Worm (Caenorhabditis elegans) whole organism, L4 larva: Measurements from ENCODE around the gene ttn-1.
A peak's percentile ranks its signal among the peaks of the same experiment; 100 is the strongest.

Experiments used
- F26F4.8 ChIP-seq: fragments of 200-800 bp; sonication (Bioruptor generic); conservative IDR thresholded peaks from 2 replicates; pipeline ENCODE4 v1.3.6; 2022; ENCODE audit warnings: missing genetic modification characterization, missing compliant biosample characterization
- F37D6.2 ChIP-seq: sonication (generic microtip); optimal IDR thresholded peaks from 2 replicates; lab custom pipeline; 2016; ENCODE audit warnings: mild to moderate bottlenecking, missing genetic modification characterization, missing compliant biosample characterization
- F49E8.2 ChIP-seq: sonication (generic microtip); optimal IDR thresholded peaks from 2 replicates; lab custom pipeline; 2016; ENCODE audit warnings: missing compliant biosample characterization, mild to moderate bottlenecking, missing genetic modification characterization, borderline replicate concordance
- T26A8.4 ChIP-seq: fragments of 200-800 bp; sonication (Bioruptor generic); IDR thresholded peaks from 2 replicates; pipeline ENCODE4 v1.3.6; 2022; ENCODE audit warnings: missing genetic modification characterization, missing compliant biosample characterization
- Y48G9A.11 ChIP-seq: fragments of 200-800 bp; sonication (Bioruptor generic); IDR thresholded peaks from 2 replicates; pipeline ENCODE4 v1.3.6; 2022; ENCODE audit warnings: missing genetic modification reagents, missing genetic modification characterization, missing compliant biosample characterization
- ZK337.2 ChIP-seq: fragments of 200-800 bp; sonication (Bioruptor generic); IDR thresholded peaks from 2 replicates; pipeline ENCODE4 v1.3.6; 2022; ENCODE audit warnings: missing genetic modification reagents, missing genetic modification characterization, missing compliant biosample characterization
- ZK546.5 ChIP-seq, 2 experiments: sonication (generic microtip); optimal IDR thresholded peaks; 2 replicates each; lab custom pipeline; 2017; ENCODE audit warnings: missing biosample characterization in 2 of 2, missing genetic modification characterization in 2 of 2
- aha-1 ChIP-seq: fragments of 150-350 bp; peaks from one replicate; lab custom pipeline; 2014; ENCODE audit warnings: missing biosample characterization, missing genetic modification characterization
- aly-2 ChIP-seq: sonication (generic microtip); optimal IDR thresholded peaks from 2 replicates; lab custom pipeline; 2018; ENCODE audit warnings: missing biosample characterization, missing genetic modification characterization
- ama-1 ChIP-seq: fragments of 150-350 bp; optimal IDR thresholded peaks from 2 replicates; lab custom pipeline; 2014; ENCODE audit warnings: inconsistent platforms, mixed read lengths
- arid-1 ChIP-seq: fragments of 200-800 bp; sonication (Bioruptor generic); conservative IDR thresholded peaks from 2 replicates; pipeline ENCODE4 v1.3.6; 2022; ENCODE audit warnings: missing genetic modification reagents, missing genetic modification characterization, missing compliant biosample characterization
- attf-4 ChIP-seq: sonication (generic microtip); optimal IDR thresholded peaks from 3 replicates; lab custom pipeline; 2017; ENCODE audit warnings: missing biosample characterization, missing genetic modification characterization
- ceh-20 ChIP-seq: fragments of 200-800 bp; sonication (Bioruptor generic); IDR thresholded peaks from 2 replicates; pipeline ENCODE4 v1.3.6; 2022; ENCODE audit warnings: missing genetic modification reagents, missing genetic modification characterization, missing compliant biosample characterization
- ceh-28 ChIP-seq: fragments of 150-350 bp; optimal IDR thresholded peaks from 2 replicates; lab custom pipeline; 2014; ENCODE audit warnings: missing biosample characterization, missing genetic modification reagents, missing genetic modification characterization
- ceh-32 ChIP-seq: sonication (generic microtip); optimal IDR thresholded peaks from 2 replicates; lab custom pipeline; 2016; ENCODE audit warnings: mild to moderate bottlenecking, missing genetic modification characterization, missing compliant biosample characterization; ENCODE audit not compliant: poor library complexity
- ceh-44 ChIP-seq: fragments of 200-800 bp; sonication (Bioruptor generic); IDR thresholded peaks from 2 replicates; pipeline ENCODE4 v1.3.6; 2022; ENCODE audit warnings: missing genetic modification reagents, missing genetic modification characterization, missing compliant biosample characterization
- ceh-82 ChIP-seq: sonication (generic microtip); optimal IDR thresholded peaks from 2 replicates; lab custom pipeline; 2017; ENCODE audit warnings: missing biosample characterization, missing genetic modification characterization
- ctbp-1 ChIP-seq: fragments of 200-800 bp; sonication (Bioruptor generic); IDR thresholded peaks from 2 replicates; pipeline ENCODE4 v1.3.6; 2022; ENCODE audit warnings: missing genetic modification reagents, missing genetic modification characterization, missing compliant biosample characterization
- daf-8 ChIP-seq: fragments of 200-800 bp; sonication (Bioruptor generic); IDR thresholded peaks from 2 replicates; pipeline ENCODE4 v1.3.6; 2022; ENCODE audit warnings: missing genetic modification characterization, missing compliant biosample characterization
- dmd-8 ChIP-seq: fragments of 200-800 bp; sonication (Bioruptor generic); IDR thresholded peaks from 2 replicates; pipeline ENCODE4 v1.3.6; 2022; ENCODE audit warnings: missing genetic modification characterization, missing compliant biosample characterization
- dmd-9 ChIP-seq: fragments of 200-800 bp; sonication (Bioruptor generic); IDR thresholded peaks from 2 replicates; pipeline ENCODE4 v1.3.6; 2022; ENCODE audit warnings: missing genetic modification reagents, missing genetic modification characterization, missing compliant biosample characterization
- dpl-1 ChIP-seq: fragments of 150-350 bp; optimal IDR thresholded peaks from 2 replicates; lab custom pipeline; 2014; ENCODE audit warnings: missing biosample characterization, missing genetic modification reagents, missing genetic modification characterization
- dve-1 ChIP-seq: sonication (generic microtip); optimal IDR thresholded peaks from 2 replicates; lab custom pipeline; 2017; ENCODE audit warnings: antibody characterized with exemption, mild to moderate bottlenecking, missing genetic modification characterization, missing compliant biosample characterization; ENCODE audit not compliant: insufficient read depth
- egl-43 ChIP-seq: fragments of 200-800 bp; sonication (Bioruptor generic); IDR thresholded peaks from 2 replicates; pipeline ENCODE4 v1.3.6; 2022; ENCODE audit warnings: missing genetic modification reagents, missing genetic modification characterization, missing compliant biosample characterization
- fkh-10 ChIP-seq: fragments of 150-350 bp; optimal IDR thresholded peaks from 2 replicates; lab custom pipeline; 2014; ENCODE audit warnings: missing biosample characterization, missing genetic modification reagents, missing genetic modification characterization
- hif-1 ChIP-seq, 2 experiments: sonication (generic microtip); optimal IDR thresholded peaks; 2 replicates each; lab custom pipeline; 2016 to 2017; ENCODE audit warnings: missing compliant biosample characterization in 2 of 2, missing genetic modification characterization in 2 of 2, missing genetic modification reagents in 2 of 2, missing genotype in 2 of 2, mild to moderate bottlenecking in 1 of 2
- hmg-1.1 ChIP-seq: fragments of 200-800 bp; sonication (Bioruptor generic); IDR thresholded peaks from 2 replicates; pipeline ENCODE4 v1.3.6; 2022; ENCODE audit warnings: missing genetic modification reagents, missing genetic modification characterization, missing compliant biosample characterization
- lim-7 ChIP-seq: fragments of 200-800 bp; sonication (Bioruptor generic); IDR thresholded peaks from 2 replicates; pipeline ENCODE4 v1.3.6; 2022; ENCODE audit warnings: missing genetic modification characterization, missing compliant biosample characterization
- lin-13 ChIP-seq: fragments of 150-350 bp; optimal IDR thresholded peaks from 2 replicates; lab custom pipeline; 2014; ENCODE audit warnings: missing biosample characterization, missing genetic modification reagents, missing genetic modification characterization
- mep-1 ChIP-seq: fragments of 150-350 bp; sonication (generic microtip); optimal IDR thresholded peaks from 3 replicates; lab custom pipeline; 2014; ENCODE audit warnings: missing biosample characterization, missing genetic modification characterization
- mes-2 ChIP-seq: sonication (generic microtip); optimal IDR thresholded peaks from 2 replicates; lab custom pipeline; 2016; ENCODE audit warnings: missing genotype, mild to moderate bottlenecking, missing genetic modification characterization, missing compliant biosample characterization; ENCODE audit not compliant: poor library complexity, severe bottlenecking
- nhr-102 ChIP-seq: sonication (generic microtip); optimal IDR thresholded peaks from 2 replicates; lab custom pipeline; 2016; ENCODE audit warnings: mild to moderate bottlenecking, missing genetic modification characterization, moderate library complexity, missing compliant biosample characterization
- nhr-11 ChIP-seq: fragments of 150-350 bp; optimal IDR thresholded peaks from 2 replicates; lab custom pipeline; 2014; ENCODE audit warnings: missing biosample characterization, missing genetic modification characterization
- nhr-111 ChIP-seq: fragments of 200-800 bp; sonication (Bioruptor generic); optimal IDR thresholded peaks from 2 replicates; lab custom pipeline; 2018; ENCODE audit warnings: mild to moderate bottlenecking, missing genetic modification characterization, missing compliant biosample characterization
- nhr-237 ChIP-seq: sonication (generic microtip); optimal IDR thresholded peaks from 2 replicates; lab custom pipeline; 2017; ENCODE audit warnings: missing biosample characterization, missing genetic modification characterization
- nhr-28 ChIP-seq: fragments of 150-350 bp; optimal IDR thresholded peaks from 2 replicates; lab custom pipeline; 2014; ENCODE audit warnings: missing biosample characterization, missing genetic modification characterization
- nhr-48 ChIP-seq: sonication (generic microtip); optimal IDR thresholded peaks from 2 replicates; lab custom pipeline; 2016; ENCODE audit warnings: mild to moderate bottlenecking, missing genetic modification characterization, missing compliant biosample characterization
- nhr-6 ChIP-seq: fragments of 150-350 bp; optimal IDR thresholded peaks from 2 replicates; lab custom pipeline; 2014; ENCODE audit warnings: missing biosample characterization, missing genetic modification characterization
- pha-4 ChIP-seq, 2 experiments: fragments of 150-350 bp in 1 of 2; fragments of 200-800 bp in 1 of 2; sonication (Bioruptor generic) in 1 of 2; IDR thresholded peaks in 1 of 2; optimal IDR thresholded peaks in 1 of 2; 2 replicates each; pipeline versions ENCODE4 v1.3.6 to Lab custom; 2014 to 2022; ENCODE audit warnings: missing genetic modification characterization in 2 of 2, missing genetic modification reagents in 2 of 2, missing biosample characterization in 1 of 2, missing compliant biosample characterization in 1 of 2
- saeg-2 ChIP-seq: fragments of 200-800 bp; sonication (Bioruptor generic); IDR thresholded peaks from 2 replicates; pipeline ENCODE4 v1.3.6; 2022; ENCODE audit warnings: missing genetic modification reagents, missing genetic modification characterization, missing compliant biosample characterization
- set-16 ChIP-seq: fragments of 200-800 bp; sonication (Bioruptor generic); IDR thresholded peaks from 2 replicates; pipeline ENCODE4 v1.3.6; 2022; ENCODE audit warnings: missing genetic modification reagents, missing genetic modification characterization, missing compliant biosample characterization
- skn-1 ChIP-seq: fragments of 150-350 bp; optimal IDR thresholded peaks from 2 replicates; lab custom pipeline; 2014; ENCODE audit warnings: missing biosample characterization, missing genetic modification characterization
- snpc-1.2 ChIP-seq: fragments of 200-800 bp; sonication (Bioruptor generic); IDR thresholded peaks from 2 replicates; pipeline ENCODE4 v1.3.6; 2022; ENCODE audit warnings: missing genetic modification reagents, missing genetic modification characterization, missing compliant biosample characterization
- spr-1 ChIP-seq: sonication (generic microtip); optimal IDR thresholded peaks from 2 replicates; lab custom pipeline; 2016; ENCODE audit warnings: mild to moderate bottlenecking, missing genetic modification characterization, missing compliant biosample characterization
- spr-3 ChIP-seq: fragments of 200-800 bp; sonication (Bioruptor generic); optimal IDR thresholded peaks from 2 replicates; lab custom pipeline; 2018; ENCODE audit warnings: mild to moderate bottlenecking, missing genetic modification characterization, missing compliant biosample characterization
- tag-97 ChIP-seq: fragments of 200-800 bp; sonication (Bioruptor generic); IDR thresholded peaks from 2 replicates; pipeline ENCODE4 v1.3.6; 2022; ENCODE audit warnings: missing genetic modification characterization, missing compliant biosample characterization
- unc-130 ChIP-seq: sonication (generic microtip); optimal IDR thresholded peaks from 2 replicates; lab custom pipeline; 2016; ENCODE audit warnings: missing genetic modification reagents, missing genetic modification characterization, missing compliant biosample characterization
- zag-1 ChIP-seq: fragments of 150-350 bp; optimal IDR thresholded peaks from 2 replicates; lab custom pipeline; 2014; ENCODE audit warnings: missing biosample characterization, missing genetic modification characterization
- zip-11 ChIP-seq: fragments of 200-800 bp; sonication (Bioruptor generic); IDR thresholded peaks from 2 replicates; pipeline ENCODE4 v1.3.6; 2022; ENCODE audit warnings: missing genetic modification characterization, missing compliant biosample characterization
- ztf-11 ChIP-seq: fragments of 150-350 bp; optimal IDR thresholded peaks from 2 replicates; lab custom pipeline; 2014; ENCODE audit warnings: missing biosample characterization, missing genetic modification characterization

Gene ttn-1

ce11 chrV:6246454-6246981 lies 44.1 kb upstream of the ttn-1 start, which contains the start of gene dmd-7 (continued):
- peak; percentile 82 for TF ChIP-seq ceh-20 (GFP tag; lab: Robert Waterston, UW)
- TF ChIP-seq unc-130 (GFP tag; lab: Kevin White, UChicago), result no peak
- TF ChIP-seq T26A8.4 (GFP tag; lab: Robert Waterston, UW), result peak; percentile 67; the same call in 1 of the 2 replicates
- no peak for TF ChIP-seq Y48G9A.11 (GFP tag; lab: Robert Waterston, UW)
- peak; percentile 89 for TF ChIP-seq nhr-6 (tag; lab: Kevin White, UChicago)
- TF ChIP-seq nhr-48 (tag; lab: Kevin White, UChicago), result peak; percentile 100
- TF ChIP-seq ceh-44 (GFP tag; lab: Robert Waterston, UW), result no peak
- TF ChIP-seq set-16 (GFP tag; lab: Robert Waterston, UW), result peak; percentile 58
- no peak for TF ChIP-seq zip-11 (GFP tag; lab: Robert Waterston, UW)
- peak; percentile 75 for TF ChIP-seq dve-1 (tag; lab: Kevin White, UChicago)
- TF ChIP-seq spr-1, result peak; percentile 59
- no peak for TF ChIP-seq aly-2 (tag; lab: Kevin White, UChicago)
- no peak for TF ChIP-seq lim-7 (GFP tag; lab: Robert Waterston, UW)
- peak; percentile 18 for TF ChIP-seq zag-1
- no peak for TF ChIP-seq dmd-9 (GFP tag; lab: Robert Waterston, UW)
- TF ChIP-seq nhr-102 (tag; lab: Kevin White, UChicago), result peak; percentile 69
- TF ChIP-seq F49E8.2 (tag; lab: Kevin White, UChicago), result no peak
- TF ChIP-seq ceh-28 (tag; lab: Kevin White, UChicago), result peak; percentile 36
- TF ChIP-seq ceh-82 (tag; lab: Kevin White, UChicago), result no peak
- TF ChIP-seq F37D6.2 (tag; lab: Kevin White, UChicago), result peak; percentile 8
- TF ChIP-seq dmd-8 (GFP tag; lab: Robert Waterston, UW), result no peak
- TF ChIP-seq ama-1 (lab: Kevin White, UChicago), result no peak
- TF ChIP-seq attf-4 (tag; lab: Kevin White, UChicago), result no peak
- peak; percentile 68 for TF ChIP-seq lin-13 (GFP tag; lab: Kevin White, UChicago)
- TF ChIP-seq ZK337.2 (GFP tag; lab: Robert Waterston, UW), result no peak
- TF ChIP-seq egl-43 (GFP tag; lab: Robert Waterston, UW), result 0 out of 2 replicates have a peak, but pooled peaks have one; percentile 14
- no peak for TF ChIP-seq nhr-111
- TF ChIP-seq saeg-2 (GFP tag; lab: Robert Waterston, UW), result peak; percentile 69; the same call in 1 of the 2 replicates
- no peak for TF ChIP-seq fkh-10 (GFP tag; lab: Kevin White, UChicago)
- peak; percentile 89 for TF ChIP-seq nhr-28
- TF ChIP-seq snpc-1.2 (GFP tag; lab: Robert Waterston, UW), result no peak
- no peak for TF ChIP-seq ZK546.5 (tag; optimal IDR thresholded peaks at IDR 0.05; lab: Kevin White, UChicago)
- TF ChIP-seq nhr-237 (tag; lab: Kevin White, UChicago), result no peak

ce11 chrV:6244631-6245030 lies 42.2 kb upstream of the ttn-1 start:
- TF ChIP-seq hmg-1.1 (GFP tag; lab: Robert Waterston, UW) (peak; percentile 10; the same call in 1 of the 2 replicates), F26F4.8 (GFP tag; lab: Robert Waterston, UW) (no peak), arid-1 (no peak), nhr-11 (tag; lab: Kevin White, UChicago) (peak; percentile 71), snpc-1.2 (GFP tag; lab: Robert Waterston, UW) (no peak), ctbp-1 (peak; percentile 50; the same call in 1 of the 2 replicates), hif-1 (tag; optimal IDR thresholded peaks at IDR 0.05; lab: Kevin White, UChicago) (peak in 1 of 2 experiments; percentile 85), dpl-1 (GFP tag; lab: Kevin White, UChicago) (no peak), T26A8.4 (GFP tag; lab: Robert Waterston, UW) (no peak), ceh-32 (tag; lab: Kevin White, UChicago) (no peak), nhr-28 (no peak), pha-4 (GFP tag; IDR thresholded peaks at IDR 0.05; lab: Robert Waterston, UW) (no peak), pha-4 (tag; optimal IDR thresholded peaks at IDR 0.05; lab: Kevin White, UChicago) (no peak), daf-8 (no peak), mes-2 (tag; lab: Kevin White, UChicago) (no peak), aha-1 (tag; lab: Kevin White, UChicago) (peak; percentile 59), mep-1 (tag; lab: Kevin White, UChicago) (peak; percentile 26), skn-1 (no peak), spr-3 (no peak), ztf-11 (no peak), ceh-28 (tag; lab: Kevin White, UChicago) (no peak), tag-97 (GFP tag; lab: Robert Waterston, UW) (no peak)
